Worm (Caenorhabditis elegans) whole organism, midembryonic: ENCODE measurements around the gene Y41C4A.18.
A peak's percentile ranks its signal among the peaks of the same experiment; 100 is the strongest.

Experiments used
- T22C8.4 ChIP-seq: fragments of 200-800 bp; sonication (Bioruptor generic); IDR thresholded peaks from 2 replicates; pipeline ENCODE4 v1.3.6; 2022; ENCODE audit warnings: missing genetic modification characterization, missing compliant biosample characterization
- cog-1 ChIP-seq: sonication (generic microtip); optimal IDR thresholded peaks from 2 replicates; lab custom pipeline; 2016; ENCODE audit warnings: missing genetic modification characterization, missing compliant biosample characterization
- flt-1 ChIP-seq: fragments of 200-800 bp; sonication (Bioruptor generic); IDR thresholded peaks from 2 replicates; pipeline ENCODE4 v1.3.6; 2022; ENCODE audit warnings: missing genetic modification characterization, missing compliant biosample characterization
- klf-2 ChIP-seq: fragments of 200-800 bp; sonication (Bioruptor generic); conservative IDR thresholded peaks from 2 replicates; pipeline ENCODE4 v1.3.6; 2022; ENCODE audit warnings: missing genetic modification reagents, missing genetic modification characterization, missing compliant biosample characterization
- med-1 ChIP-seq: sonication (generic microtip); optimal IDR thresholded peaks from 2 replicates; lab custom pipeline; 2017; ENCODE audit warnings: missing genetic modification characterization, mild to moderate bottlenecking, missing compliant biosample characterization, antibody characterized with exemption, missing genetic modification reagents; ENCODE audit not compliant: insufficient read depth
- ref-1 ChIP-seq: fragments of 200-800 bp; sonication (Bioruptor generic); conservative IDR thresholded peaks from 2 replicates; pipeline ENCODE4 v1.3.6; 2022; ENCODE audit warnings: missing genetic modification reagents, missing genetic modification characterization, missing compliant biosample characterization
- tab-1 ChIP-seq: fragments of 200-800 bp; sonication (Bioruptor generic); IDR thresholded peaks from 2 replicates; pipeline ENCODE4 v1.3.6; 2022; ENCODE audit warnings: missing genetic modification characterization, missing compliant biosample characterization
- ztf-23 ChIP-seq: fragments of 200-800 bp; sonication (Bioruptor generic); IDR thresholded peaks from 2 replicates; pipeline ENCODE4 v1.3.6; 2022; ENCODE audit warnings: missing genetic modification reagents, missing genetic modification characterization, missing compliant biosample characterization
- ztf-29 ChIP-seq: fragments of 200-800 bp; sonication (Bioruptor generic); IDR thresholded peaks from 2 replicates; pipeline ENCODE4 v1.3.6; 2022; ENCODE audit warnings: missing genetic modification reagents, missing genetic modification characterization, missing compliant biosample characterization

Gene Y41C4A.18

ce11 chrIII:11730312-11730711 is at the start of gene Y41C4A.18:
Gene Y41C4A.18, plus strand, starts transcription at chrIII:11730612.
- no peak for TF ChIP-seq ztf-23
- no peak for TF ChIP-seq ref-1 (GFP tag; lab: Robert Waterston, UW)
- no peak for TF ChIP-seq tab-1
- TF ChIP-seq med-1 (GFP tag; lab: Kevin White, UChicago) = no peak
- TF ChIP-seq ztf-29 (GFP tag; lab: Robert Waterston, UW) = no peak
- TF ChIP-seq cog-1 (tag; lab: Kevin White, UChicago) = no peak
- TF ChIP-seq klf-2 (GFP tag; lab: Robert Waterston, UW) = no peak
- TF ChIP-seq T22C8.4 (GFP tag; lab: Robert Waterston, UW) = no peak
- TF ChIP-seq flt-1 (GFP tag; lab: Robert Waterston, UW) = no peak

DNA sequence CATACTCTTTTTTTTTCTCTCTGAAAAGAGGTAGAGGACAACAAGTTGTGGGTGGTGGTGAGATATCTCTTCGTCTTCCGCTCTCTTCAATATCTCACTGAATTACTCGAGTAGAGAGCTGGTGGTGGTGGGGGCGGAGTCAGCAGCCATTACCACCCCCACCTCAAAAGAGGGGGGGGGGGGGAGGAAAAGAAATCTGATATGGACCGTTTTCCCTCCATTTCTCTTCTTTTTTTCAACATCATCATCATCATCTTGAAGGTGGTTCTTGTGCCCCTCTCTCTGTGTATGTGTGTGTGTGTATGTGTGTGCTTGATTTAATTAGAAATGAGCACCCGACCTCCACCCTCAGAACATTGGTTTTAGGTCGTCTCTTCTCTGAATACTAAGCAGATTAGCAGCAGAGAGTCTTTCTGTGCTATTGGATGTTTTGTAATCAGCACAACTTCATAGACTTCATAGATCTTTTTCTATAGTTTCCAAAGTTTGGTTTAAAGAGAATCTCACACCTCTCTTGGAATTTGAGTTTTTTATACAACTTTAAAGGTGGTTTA is 48.9 kb upstream of the Y41C4A.18 start:
- TF ChIP-seq ztf-29 (GFP tag; lab: Robert Waterston, UW) (no peak), ztf-23 (no peak), ref-1 (GFP tag; lab: Robert Waterston, UW) (no peak), cog-1 (tag; lab: Kevin White, UChicago) (no peak), med-1 (GFP tag; lab: Kevin White, UChicago) (no peak), flt-1 (GFP tag; lab: Robert Waterston, UW) (no peak), tab-1 (no peak), klf-2 (GFP tag; lab: Robert Waterston, UW) (no peak), T22C8.4 (GFP tag; lab: Robert Waterston, UW) (no peak)

DNA sequence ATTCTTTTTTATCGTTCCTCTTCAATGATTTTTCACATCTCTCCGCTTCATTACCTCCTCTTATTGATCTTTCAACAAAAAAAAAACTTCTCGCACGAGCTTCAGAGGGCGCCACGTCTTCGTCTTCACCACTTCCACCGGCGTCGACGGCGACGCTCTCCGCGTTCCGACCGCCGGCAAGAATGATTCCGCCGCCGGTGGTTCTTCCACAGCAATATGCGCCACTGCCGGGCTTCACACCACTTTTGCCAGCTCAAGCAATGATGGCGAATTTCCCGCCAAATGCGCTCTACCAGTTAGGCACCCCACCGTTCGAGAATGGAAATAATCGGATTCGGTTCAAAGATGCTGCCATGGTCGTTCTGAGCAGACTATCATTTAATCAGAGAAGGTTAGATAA is 47.4 kb upstream of the Y41C4A.18 start:
- no peak for TF ChIP-seq klf-2 (GFP tag; lab: Robert Waterston, UW)
- TF ChIP-seq ztf-23 = no peak
- TF ChIP-seq tab-1 = no peak
- TF ChIP-seq T22C8.4 (GFP tag; lab: Robert Waterston, UW) = no peak
- TF ChIP-seq med-1 (GFP tag; lab: Kevin White, UChicago) = no peak
- TF ChIP-seq ref-1 (GFP tag; lab: Robert Waterston, UW) = no peak
- no peak for TF ChIP-seq flt-1 (GFP tag; lab: Robert Waterston, UW)
- no peak for TF ChIP-seq cog-1 (tag; lab: Kevin White, UChicago)
- no peak for TF ChIP-seq ztf-29 (GFP tag; lab: Robert Waterston, UW)

- no peak for TF ChIP-seq med-1 (GFP tag; lab: Kevin White, UChicago)
- TF ChIP-seq flt-1 (GFP tag; lab: Robert Waterston, UW) = no peak
- TF ChIP-seq ztf-29 (GFP tag; lab: Robert Waterston, UW) = no peak
- TF ChIP-seq T22C8.4 (GFP tag; lab: Robert Waterston, UW) = no peak
- TF ChIP-seq cog-1 (tag; lab: Kevin White, UChicago) = no peak
- TF ChIP-seq ref-1 (GFP tag; lab: Robert Waterston, UW) = no peak
- TF ChIP-seq tab-1 = no peak
Measured at ce11 chrIII:11683790-11684189, 46.6 kb upstream of the Y41C4A.18 start.

DNA sequence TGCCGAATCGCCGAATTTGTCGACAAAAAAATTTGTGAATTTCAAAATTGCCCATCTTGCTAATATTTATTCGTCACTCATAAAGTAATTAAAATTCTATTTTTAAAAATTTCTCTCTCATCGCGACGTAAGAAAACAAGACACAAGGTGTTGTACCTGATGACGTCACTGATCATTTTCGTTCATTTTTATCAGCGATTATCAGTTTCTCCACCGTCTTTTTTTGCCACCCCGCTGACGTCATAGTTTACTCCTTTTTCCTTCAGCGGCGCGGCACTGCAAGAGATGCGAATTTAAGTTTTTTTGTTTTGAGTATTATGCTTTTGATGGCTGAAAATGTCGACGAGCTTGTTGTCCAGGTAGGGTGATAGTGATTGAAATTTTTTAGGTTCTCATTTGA is 45.6 kb upstream of the Y41C4A.18 start:
- TF ChIP-seq T22C8.4 (GFP tag; lab: Robert Waterston, UW) (no peak), ref-1 (GFP tag; lab: Robert Waterston, UW) (no peak)

DNA sequence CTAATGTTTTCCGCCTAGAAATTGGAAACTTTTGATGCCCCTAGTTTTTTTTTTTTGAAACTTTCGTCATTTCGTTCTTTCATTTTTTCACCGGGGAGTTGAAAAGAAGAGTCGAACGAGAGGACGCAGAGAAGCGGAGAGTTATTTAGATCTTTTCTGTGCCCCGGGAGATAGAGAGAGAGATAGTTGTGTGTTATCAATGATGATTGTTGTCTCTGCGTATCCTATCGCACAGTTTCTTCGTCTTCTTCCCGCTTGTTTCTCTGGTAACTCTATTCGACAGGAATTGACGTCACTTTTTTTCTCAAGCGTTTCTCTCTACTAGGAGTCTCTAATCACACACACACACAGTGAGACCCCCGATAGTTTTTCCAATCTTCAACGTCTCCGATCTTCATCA is 41.1 kb upstream of the Y41C4A.18 start:
- TF ChIP-seq med-1 (GFP tag; lab: Kevin White, UChicago) = no peak
- TF ChIP-seq ztf-23 = no peak
- no peak for TF ChIP-seq tab-1
- no peak for TF ChIP-seq ztf-29 (GFP tag; lab: Robert Waterston, UW)
- TF ChIP-seq cog-1 (tag; lab: Kevin White, UChicago) = no peak
- no peak for TF ChIP-seq ref-1 (GFP tag; lab: Robert Waterston, UW)

DNA sequence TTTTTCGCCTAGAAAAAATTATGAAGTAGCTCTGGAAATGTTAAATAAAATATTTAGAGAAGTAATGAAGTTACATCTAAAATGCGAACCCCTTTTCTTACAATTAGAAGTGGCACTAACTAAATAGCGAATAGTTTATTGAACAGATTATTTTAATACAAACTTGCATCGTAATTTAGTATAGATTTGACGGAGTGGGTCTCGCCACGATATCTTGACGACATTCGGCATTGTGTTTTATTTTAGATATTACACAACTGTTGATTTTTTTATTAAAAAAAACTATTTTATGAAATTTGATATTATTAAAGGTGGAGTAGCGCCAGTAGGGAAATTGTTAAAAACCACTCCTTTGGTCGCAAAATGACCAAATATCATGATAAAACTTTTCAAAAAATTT is 40.5 kb upstream of the Y41C4A.18 start:
- TF ChIP-seq flt-1 (GFP tag; lab: Robert Waterston, UW) (no peak), ztf-29 (GFP tag; lab: Robert Waterston, UW) (no peak), tab-1 (no peak), ref-1 (GFP tag; lab: Robert Waterston, UW) (no peak), cog-1 (tag; lab: Kevin White, UChicago) (no peak), ztf-23 (no peak), klf-2 (GFP tag; lab: Robert Waterston, UW) (no peak), med-1 (GFP tag; lab: Kevin White, UChicago) (no peak), T22C8.4 (GFP tag; lab: Robert Waterston, UW) (no peak)

DNA sequence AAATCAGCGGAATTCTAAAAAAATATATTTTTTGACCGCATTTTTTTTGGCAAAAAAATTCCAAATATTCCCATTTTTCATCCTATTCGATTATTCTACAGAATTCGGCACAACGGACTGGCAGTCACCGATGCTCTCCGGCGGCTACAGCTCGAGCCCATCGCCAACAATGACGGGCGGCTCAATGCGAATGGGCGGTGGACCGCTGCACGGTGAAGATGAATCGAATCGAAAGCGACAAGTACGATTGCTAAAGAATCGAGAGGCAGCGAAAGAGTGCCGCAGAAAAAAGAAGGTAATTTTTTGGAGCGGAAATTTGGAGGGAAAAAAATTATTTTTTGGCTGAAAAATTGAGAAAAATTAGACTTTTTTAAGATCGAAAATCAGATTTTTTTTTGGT is 38.0 kb upstream of the Y41C4A.18 start:
- TF ChIP-seq ztf-29 (GFP tag; lab: Robert Waterston, UW) = no peak
- no peak for TF ChIP-seq med-1 (GFP tag; lab: Kevin White, UChicago)
- no peak for TF ChIP-seq ztf-23
- no peak for TF ChIP-seq T22C8.4 (GFP tag; lab: Robert Waterston, UW)
- TF ChIP-seq flt-1 (GFP tag; lab: Robert Waterston, UW) = no peak
- no peak for TF ChIP-seq tab-1
- TF ChIP-seq klf-2 (GFP tag; lab: Robert Waterston, UW) = no peak
- no peak for TF ChIP-seq ref-1 (GFP tag; lab: Robert Waterston, UW)
- TF ChIP-seq cog-1 (tag; lab: Kevin White, UChicago) = no peak

ce11 chrIII:11694506-11694947 is 35.9 kb upstream of the Y41C4A.18 start:
- TF ChIP-seq med-1 (GFP tag; lab: Kevin White, UChicago) (no peak), ztf-23 (0 out of 2 replicates have a peak, but pooled peaks have one; percentile 15)

- TF ChIP-seq ztf-23 (no peak), cog-1 (tag; lab: Kevin White, UChicago) (no peak), ref-1 (GFP tag; lab: Robert Waterston, UW) (no peak), T22C8.4 (GFP tag; lab: Robert Waterston, UW) (no peak), klf-2 (GFP tag; lab: Robert Waterston, UW) (no peak), flt-1 (GFP tag; lab: Robert Waterston, UW) (no peak), med-1 (GFP tag; lab: Kevin White, UChicago) (no peak), ztf-29 (GFP tag; lab: Robert Waterston, UW) (no peak), tab-1 (no peak)
Measured at ce11 chrIII:11694975-11695374, 35.4 kb upstream of the Y41C4A.18 start, which contains the start of gene Y41C4A.22. Gene Y41C4A.22, plus strand, starts transcription at chrIII:11695275.
